Worm (Caenorhabditis elegans): Measurements from ENCODE around the gene ZK813.3.

DNA sequence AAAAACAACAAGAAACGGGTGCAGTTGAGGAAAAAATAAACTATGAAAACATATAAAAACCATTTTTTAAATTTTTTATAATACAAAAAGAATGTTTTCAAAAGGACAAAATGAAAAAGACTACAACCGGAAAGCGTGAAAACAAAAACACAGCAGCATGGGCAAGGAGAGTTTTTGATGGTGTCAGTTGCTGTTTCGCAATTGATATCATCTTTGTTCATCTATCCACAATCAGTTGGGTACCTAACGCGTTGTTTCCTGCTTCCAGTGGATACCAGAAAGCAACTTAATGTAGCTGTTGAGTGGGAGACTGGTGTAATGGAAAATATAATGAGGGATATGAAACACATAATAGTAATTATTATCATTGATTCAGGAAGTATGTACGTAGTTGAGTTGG is 1.8 kb upstream of the ZK813.3 start:
- TF ChIP-seq ceh-13 (GFP tag; optimal IDR thresholded peaks at IDR 0.05) (no peak), ama-1 (optimal IDR thresholded peaks at IDR 0.05) (no peak), sea-1 (GFP tag; conservative IDR thresholded peaks at IDR 0.05) (no peak), hmbx-1 (tag; optimal IDR thresholded peaks at IDR 0.05) (no peak), pes-1 (GFP tag; IDR thresholded peaks at IDR 0.05) (no peak), hnd-1 (tag; optimal IDR thresholded peaks at IDR 0.05) (no peak), hmg-4 (GFP tag; optimal IDR thresholded peaks at IDR 0.05) (no peak), tra-4 (tag; optimal IDR thresholded peaks at IDR 0.05) (no peak), tbx-11 (GFP tag; IDR thresholded peaks at IDR 0.05) (no peak)

Data from whole organism, early embryonic.